Fruit fly (Drosophila melanogaster): ENCODE results near the gene CG7573.
A peak's percentile ranks its signal among the peaks of the same experiment; 100 is the strongest.

Gene CG7573

DNA sequence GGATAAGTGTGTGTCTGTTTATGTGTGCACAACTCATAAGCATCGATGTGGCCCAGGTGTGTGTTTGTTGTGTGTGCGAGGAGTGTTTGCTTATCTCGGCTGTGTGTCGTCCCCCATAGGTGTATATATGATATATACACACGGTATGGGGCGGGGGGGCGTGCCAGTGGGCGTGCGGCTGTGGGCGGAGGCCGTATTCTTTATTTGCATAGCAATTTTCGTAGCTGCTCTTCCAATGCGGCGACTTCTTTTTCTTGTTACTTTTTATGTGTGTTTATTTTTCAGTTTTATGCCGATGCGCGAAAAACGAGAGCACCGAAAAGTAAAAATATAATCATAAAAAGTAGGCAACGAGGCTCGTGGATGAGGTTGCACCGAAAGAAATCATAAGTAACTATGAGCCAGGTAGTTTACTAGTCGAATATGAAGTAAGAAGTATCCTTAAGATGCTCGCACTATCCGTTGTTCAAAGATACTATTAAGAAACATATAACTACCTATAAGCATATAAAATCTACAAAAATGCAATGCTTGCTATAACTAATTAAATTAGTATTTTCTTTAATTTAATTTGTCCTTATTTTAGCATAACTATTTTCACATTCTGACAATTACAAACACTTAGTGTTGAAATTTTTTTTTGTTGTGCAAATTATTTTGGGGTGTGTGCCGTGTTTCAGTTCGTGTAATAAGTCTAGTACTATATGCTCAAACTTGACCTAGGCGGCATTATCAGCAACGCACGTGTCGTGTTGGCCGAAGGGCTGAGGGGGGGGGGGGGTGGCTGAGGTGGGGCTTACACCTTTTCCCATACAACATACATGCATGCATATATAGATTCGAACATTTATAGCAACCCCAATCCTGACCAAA, 32.9 kb upstream of the CG7573 start (continued):
- TF ChIP-seq org-1 (GFP tag; optimal IDR thresholded peaks at IDR 0.05): no peak
- TF ChIP-seq ssp (GFP tag; IDR thresholded peaks at IDR 0.05): no peak
- no peak for TF ChIP-seq scrt (GFP tag; optimal IDR thresholded peaks at IDR 0.05)
- TF ChIP-seq sna (GFP tag; IDR thresholded peaks at IDR 0.05; ENCODE audit: partially characterized antibody): no peak
- no peak for TF ChIP-seq ERR (GFP tag; optimal IDR thresholded peaks at IDR 0.05)
- TF ChIP-seq dmrt99B (tag; optimal IDR thresholded peaks at IDR 0.05): no peak
- no peak for TF ChIP-seq Ets97D (GFP tag; optimal IDR thresholded peaks at IDR 0.05)
- TF ChIP-seq CG10209 (GFP tag; optimal IDR thresholded peaks at IDR 0.05): peak; percentile 31
- no peak for TF ChIP-seq CG16863 (GFP tag; optimal IDR thresholded peaks at IDR 0.05)
- no peak for TF ChIP-seq CG17328 (GFP tag; IDR thresholded peaks at IDR 0.05)
- no peak for TF ChIP-seq twi (tag; optimal IDR thresholded peaks at IDR 0.05)
- TF ChIP-seq luna (GFP tag; optimal IDR thresholded peaks at IDR 0.05): no peak
- TF ChIP-seq CG3995 (GFP tag; optimal IDR thresholded peaks at IDR 0.05): no peak
- no peak for TF ChIP-seq ato (GFP tag; IDR thresholded peaks at IDR 0.05; ENCODE audit: partially characterized antibody)
- peak; percentile 85 for TF ChIP-seq crol (GFP tag; IDR thresholded peaks at IDR 0.05)
- TF ChIP-seq wek (GFP tag; optimal IDR thresholded peaks at IDR 0.05): no peak
- peak; percentile 56 for TF ChIP-seq CG11247 (GFP tag; IDR thresholded peaks at IDR 0.05)
- TF ChIP-seq pb (GFP tag; optimal IDR thresholded peaks at IDR 0.05): no peak
- no peak for TF ChIP-seq CG6272 (GFP tag; IDR thresholded peaks at IDR 0.05)
- TF ChIP-seq BEAF-32 (GFP tag; optimal IDR thresholded peaks at IDR 0.05): no peak
- no peak for TF ChIP-seq ham (GFP tag; IDR thresholded peaks at IDR 0.05)
- TF ChIP-seq az2 (GFP tag; optimal IDR thresholded peaks at IDR 0.05): peak; percentile 30
- TF ChIP-seq Doc2 (GFP tag; IDR thresholded peaks at IDR 0.05): no peak
- peak; percentile 3 for TF ChIP-seq CG15011 (GFP tag; optimal IDR thresholded peaks at IDR 0.05)
- no peak for TF ChIP-seq CG4820 (GFP tag; optimal IDR thresholded peaks at IDR 0.05)
- no peak for TF ChIP-seq h (optimal IDR thresholded peaks at IDR 0.05)
- no peak for TF ChIP-seq Myb (GFP tag; optimal IDR thresholded peaks at IDR 0.05)
- no peak for TF ChIP-seq CG6683 (GFP tag; optimal IDR thresholded peaks at IDR 0.05)
- no peak for TF ChIP-seq crc (GFP tag; optimal IDR thresholded peaks at IDR 0.05)
- no peak for TF ChIP-seq CG12236 (GFP tag; optimal IDR thresholded peaks at IDR 0.05)
- TF ChIP-seq CG12744 (GFP tag; optimal IDR thresholded peaks at IDR 0.05): no peak
- TF ChIP-seq ci (GFP tag; IDR thresholded peaks at IDR 0.05): no peak
- TF ChIP-seq Usf (GFP tag; optimal IDR thresholded peaks at IDR 0.05): no peak
- TF ChIP-seq zfh1 (GFP tag; IDR thresholded peaks at IDR 0.05): peak; percentile 38; the same call in 1 of the 3 replicates
- TF ChIP-seq peb (GFP tag; IDR thresholded peaks at IDR 0.05): no peak
- no peak for TF ChIP-seq CG4282 (GFP tag; optimal IDR thresholded peaks at IDR 0.05)
- TF ChIP-seq gsb-n (tag; optimal IDR thresholded peaks at IDR 0.05): no peak
- TF ChIP-seq Asciz (GFP tag; optimal IDR thresholded peaks at IDR 0.05): no peak
- no peak for TF ChIP-seq CG4730 (GFP tag; IDR thresholded peaks at IDR 0.05)
- no peak for TF ChIP-seq slou (GFP tag; optimal IDR thresholded peaks at IDR 0.05)
- TF ChIP-seq vfl (GFP tag; optimal IDR thresholded peaks at IDR 0.05): no peak
- no peak for TF ChIP-seq CG6854 (GFP tag; optimal IDR thresholded peaks at IDR 0.05)
- no peak for TF ChIP-seq Poxn (GFP tag; IDR thresholded peaks at IDR 0.05)
- no peak for TF ChIP-seq yki (optimal IDR thresholded peaks at IDR 0.05)
- no peak for TF ChIP-seq CG6254 (GFP tag; optimal IDR thresholded peaks at IDR 0.05)
- no peak for TF ChIP-seq chm (GFP tag; IDR thresholded peaks at IDR 0.05)
- TF ChIP-seq Tbp (GFP tag; optimal IDR thresholded peaks at IDR 0.05): no peak
- TF ChIP-seq Stat92E (GFP tag; optimal IDR thresholded peaks at IDR 0.05): no peak
- TF ChIP-seq trem (tag; optimal IDR thresholded peaks at IDR 0.05): no peak
- no peak for TF ChIP-seq nerfin-1 (tag; optimal IDR thresholded peaks at IDR 0.05)
- no peak for TF ChIP-seq CG12219 (GFP tag; optimal IDR thresholded peaks at IDR 0.05)

All from whole organism, embryonic.